Worm (Caenorhabditis elegans): ENCODE results near the gene E04F6.6.

E04F6.6 gene

DNA sequence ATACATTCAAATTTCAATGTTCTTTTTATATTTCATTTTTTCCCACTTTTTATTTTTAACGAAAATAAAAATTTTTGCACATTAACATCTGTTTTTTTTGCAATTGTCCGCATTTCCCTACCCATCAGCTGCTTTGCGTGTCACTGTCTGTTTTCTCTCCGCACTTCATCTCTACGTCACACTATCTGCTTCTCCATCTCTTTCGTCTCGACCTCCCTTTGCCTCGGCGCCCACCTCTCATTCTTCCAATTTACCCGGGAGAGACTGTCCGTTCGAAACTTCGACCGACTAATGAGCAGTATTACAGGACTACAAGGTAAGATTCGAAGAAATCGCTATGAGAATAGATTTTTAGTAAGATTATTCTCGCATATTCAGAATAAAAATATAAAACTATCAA, 44.0 kb downstream of the E04F6.6 start, which contains the start of gene C27H5.2:
C27H5.2 (plus strand) TSS at position 190 of the 400 bp plus-strand sequence.
- TF ChIP-seq dmd-8 (GFP tag; IDR thresholded peaks at IDR 0.05) (no peak), ctbp-1 (GFP tag; IDR thresholded peaks at IDR 0.05) (no peak), T20F7.1 (GFP tag; optimal IDR thresholded peaks at IDR 0.05) (no peak), nhr-102 (tag; optimal IDR thresholded peaks at IDR 0.05) (peak; percentile 20), gei-8 (GFP tag; optimal IDR thresholded peaks at IDR 0.05) (no peak), dmd-9 (GFP tag; IDR thresholded peaks at IDR 0.05) (no peak), hlh-30 (tag; optimal IDR thresholded peaks at IDR 0.05; ENCODE audit: insufficient read depth) (peak; percentile 8), lir-3 (tag; optimal IDR thresholded peaks at IDR 0.05) (no peak), set-16 (GFP tag; IDR thresholded peaks at IDR 0.05) (no peak), arid-1 (GFP tag; conservative IDR thresholded peaks at IDR 0.05) (no peak), ces-1 (GFP tag; optimal IDR thresholded peaks at IDR 0.05) (no peak), rbr-2 (tag; optimal IDR thresholded peaks at IDR 0.05) (no peak), nhr-42 (GFP tag; IDR thresholded peaks at IDR 0.05) (no peak), nhr-48 (tag; optimal IDR thresholded peaks at IDR 0.05) (no peak), Y48G9A.11 (GFP tag; IDR thresholded peaks at IDR 0.05) (no peak), daf-12 (tag; optimal IDR thresholded peaks at IDR 0.05) (no peak), hlh-11 (tag; optimal IDR thresholded peaks at IDR 0.05) (peak; percentile 68), T26A8.4 (GFP tag; IDR thresholded peaks at IDR 0.05) (no peak), F44E2.7 (GFP tag; IDR thresholded peaks at IDR 0.05) (no peak), ama-1 (optimal IDR thresholded peaks at IDR 0.05) (peak; percentile 84), dve-1 (tag; optimal IDR thresholded peaks at IDR 0.05; ENCODE audit: insufficient read depth) (peak; percentile 8), Y5F2A.4 (GFP tag; optimal IDR thresholded peaks at IDR 0.05) (no peak), duxl-1 (tag; optimal IDR thresholded peaks at IDR 0.05; ENCODE audit: poor library complexity) (no peak), F37D6.2 (tag; optimal IDR thresholded peaks at IDR 0.05) (no peak), mes-2 (tag; optimal IDR thresholded peaks at IDR 0.05; ENCODE audit: poor library complexity, severe bottlenecking) (peak; percentile 47), daf-19 (GFP tag; conservative IDR thresholded peaks at IDR 0.05) (no peak), lin-29 (GFP tag; IDR thresholded peaks at IDR 0.05) (no peak), aly-2 (tag; optimal IDR thresholded peaks at IDR 0.05) (no peak), mep-1 (tag; optimal IDR thresholded peaks at IDR 0.05) (peak; percentile 29), pqm-1 (tag; optimal IDR thresholded peaks at IDR 0.05) (no peak), hmg-1.1 (GFP tag; IDR thresholded peaks at IDR 0.05) (0 out of 2 replicates have a peak, but pooled peaks have one; percentile 18), ztf-7 (tag; optimal IDR thresholded peaks at IDR 0.05) (no peak), mxl-2 (GFP tag; conservative IDR thresholded peaks at IDR 0.05) (no peak), lin-13 (GFP tag; optimal IDR thresholded peaks at IDR 0.05) (no peak), nhr-28 (tag; optimal IDR thresholded peaks at IDR 0.05) (peak; percentile 26), nhr-25 (tag; optimal IDR thresholded peaks at IDR 0.05; ENCODE audit: borderline replicate concordance, insufficient read depth) (no peak), saeg-2 (GFP tag; IDR thresholded peaks at IDR 0.05) (no peak), dmd-6 (GFP tag; IDR thresholded peaks at IDR 0.05) (peak; percentile 7; the same call in 1 of the 2 replicates)

- TF ChIP-seq lin-38 (GFP tag; IDR thresholded peaks at IDR 0.05): no peak
- TF ChIP-seq set-16 (GFP tag; IDR thresholded peaks at IDR 0.05): peak; percentile 96
These were observed 44.7 kb downstream of the E04F6.6 start for ce11 chrII:7154711-7155110.

- TF ChIP-seq set-16 (GFP tag; IDR thresholded peaks at IDR 0.05): peak; percentile 89
These were observed 46.3 kb downstream of the E04F6.6 start for ce11 chrII:7153095-7153494.

Data from whole organism, L4 larva.